Fruit fly (Drosophila melanogaster): ENCODE results near the gene ATPsynE.

DNA sequence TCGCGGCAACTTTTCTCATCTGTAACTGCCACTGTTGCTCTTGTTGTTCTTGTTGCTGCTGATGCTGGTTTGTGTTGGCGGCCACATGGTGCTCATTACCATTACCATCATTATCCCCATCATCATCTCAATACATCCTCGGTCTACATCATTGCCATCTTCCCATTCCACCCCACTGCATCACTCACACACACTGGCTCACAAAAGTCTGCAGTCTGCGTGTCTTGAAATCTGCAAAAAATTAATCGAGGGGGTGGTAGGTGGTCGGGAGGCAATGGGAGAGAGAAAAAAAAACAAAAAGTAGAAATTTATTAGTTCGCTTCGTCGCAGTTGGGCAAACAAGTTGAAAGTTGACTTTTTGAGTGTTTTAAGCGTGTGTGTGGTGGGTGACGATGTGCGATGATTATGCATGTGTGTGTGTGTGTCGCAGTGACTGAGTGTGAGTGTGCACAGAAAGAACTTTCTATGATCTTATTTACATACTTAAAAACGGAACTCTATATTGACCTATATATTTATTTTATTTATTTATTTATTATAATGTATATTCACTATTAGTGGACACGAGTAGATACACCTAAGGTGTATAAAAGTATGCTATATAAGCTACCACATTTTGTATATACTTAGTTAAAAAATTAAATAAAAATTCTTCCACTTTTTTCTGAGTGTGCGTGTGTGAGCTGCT is 47.3 kb upstream of the ATPsynE start:
- TF ChIP-seq Hr38 (GFP tag; optimal IDR thresholded peaks at IDR 0.05) (no peak), CG10669 (GFP tag; optimal IDR thresholded peaks at IDR 0.05) (no peak), CG15336 (GFP tag; IDR thresholded peaks at IDR 0.05) (peak; percentile 84), fd59A (GFP tag; optimal IDR thresholded peaks at IDR 0.05) (no peak), Sox15 (GFP tag; optimal IDR thresholded peaks at IDR 0.05) (no peak), CG6792 (GFP tag; optimal IDR thresholded peaks at IDR 0.05) (no peak), Hr39 (GFP tag; optimal IDR thresholded peaks at IDR 0.05) (no peak), spab (GFP tag; optimal IDR thresholded peaks at IDR 0.05) (no peak), eg (GFP tag; IDR thresholded peaks at IDR 0.05) (peak; percentile 65; the same call in 2 of the 3 replicates), CG6854 (GFP tag; optimal IDR thresholded peaks at IDR 0.05) (no peak), Blimp-1 (GFP tag; optimal IDR thresholded peaks at IDR 0.05) (no peak)
